Fruit fly (Drosophila melanogaster): ENCODE measurements around the gene CG11449.

The CG11449 gene

dm6 chr3L:22454368-22454767 lies at the start of gene CG11449:
TSS of gene CG11449 (plus strand) at chr3L:22454373.
- TF ChIP-seq topi (GFP tag; optimal IDR thresholded peaks at IDR 0.05) (no peak), Smox (GFP tag; optimal IDR thresholded peaks at IDR 0.05) (no peak), CG8632 (GFP tag; optimal IDR thresholded peaks at IDR 0.05) (no peak), Sox14 (GFP tag; optimal IDR thresholded peaks at IDR 0.05) (no peak), CG10669 (GFP tag; optimal IDR thresholded peaks at IDR 0.05) (no peak), OdsH (GFP tag; optimal IDR thresholded peaks at IDR 0.05) (no peak), CG3919 (GFP tag; optimal IDR thresholded peaks at IDR 0.05) (no peak), Hr39 (GFP tag; optimal IDR thresholded peaks at IDR 0.05) (no peak), CG15336 (GFP tag; IDR thresholded peaks at IDR 0.05) (no peak), fkh (GFP tag; optimal IDR thresholded peaks at IDR 0.05) (no peak)

- no peak for TF ChIP-seq CG6163 (GFP tag; IDR thresholded peaks at IDR 0.05)
- TF ChIP-seq Sox14 (GFP tag; optimal IDR thresholded peaks at IDR 0.05), result no peak
- no peak for TF ChIP-seq salr (GFP tag; optimal IDR thresholded peaks at IDR 0.05)
- no peak for TF ChIP-seq dsx (GFP tag; optimal IDR thresholded peaks at IDR 0.05; ENCODE audit: poor library complexity, severe bottlenecking)
- no peak for TF ChIP-seq eg (GFP tag; IDR thresholded peaks at IDR 0.05)
- TF ChIP-seq CG6792 (GFP tag; optimal IDR thresholded peaks at IDR 0.05), result no peak
- TF ChIP-seq dac (GFP tag; optimal IDR thresholded peaks at IDR 0.05), result no peak
- TF ChIP-seq fd85E (GFP tag; optimal IDR thresholded peaks at IDR 0.05), result no peak
- no peak for TF ChIP-seq spab (GFP tag; optimal IDR thresholded peaks at IDR 0.05)
- no peak for TF ChIP-seq CG6276 (GFP tag; optimal IDR thresholded peaks at IDR 0.05)
- no peak for TF ChIP-seq Hr4 (GFP tag; optimal IDR thresholded peaks at IDR 0.05)
- no peak for TF ChIP-seq CG16779 (tag; optimal IDR thresholded peaks at IDR 0.05)
- no peak for TF ChIP-seq achi (GFP tag; optimal IDR thresholded peaks at IDR 0.05)
- no peak for TF ChIP-seq Gug (GFP tag; IDR thresholded peaks at IDR 0.05)
- TF ChIP-seq CG8319 (GFP tag; optimal IDR thresholded peaks at IDR 0.05), result no peak
- no peak for TF ChIP-seq Eip93F (GFP tag; optimal IDR thresholded peaks at IDR 0.05)
These were observed 48.8 kb upstream of the CG11449 start for dm6 chr3L:22405366-22405765.

- TF ChIP-seq Sox14 (GFP tag; optimal IDR thresholded peaks at IDR 0.05) (no peak), Sox102F (GFP tag; optimal IDR thresholded peaks at IDR 0.05) (no peak), CG1621 (tag; optimal IDR thresholded peaks at IDR 0.05) (no peak), CG6276 (GFP tag; optimal IDR thresholded peaks at IDR 0.05) (no peak), CG34406 (GFP tag; optimal IDR thresholded peaks at IDR 0.05) (no peak), dac (GFP tag; optimal IDR thresholded peaks at IDR 0.05) (no peak), CG6854 (GFP tag; optimal IDR thresholded peaks at IDR 0.05) (no peak), CG8119 (GFP tag; IDR thresholded peaks at IDR 0.05) (no peak), net (GFP tag; optimal IDR thresholded peaks at IDR 0.05) (no peak), Lpt (GFP tag; optimal IDR thresholded peaks at IDR 0.05) (no peak), Eip75B (GFP tag; optimal IDR thresholded peaks at IDR 0.05) (no peak), Sox15 (GFP tag; optimal IDR thresholded peaks at IDR 0.05) (no peak)
These were observed 47.5 kb upstream of the CG11449 start for dm6 chr3L:22406649-22407048.

dm6 chr3L:22407590-22408485 lies 46.3 kb upstream of the CG11449 start, which contains the start of gene Ten-m:
TSS of gene Ten-m (minus strand) at chr3L:22407863.
- TF ChIP-seq Ets21C (GFP tag; optimal IDR thresholded peaks at IDR 0.05), result peak; percentile 19
- TF ChIP-seq CG1621 (tag; optimal IDR thresholded peaks at IDR 0.05), result peak; percentile 15
- peak in 1 of 2 experiments; percentile 53 for TF ChIP-seq salr (GFP tag; optimal IDR thresholded peaks at IDR 0.05)
- TF ChIP-seq acj6 (GFP tag; optimal IDR thresholded peaks at IDR 0.05), result peak; percentile 49
- TF ChIP-seq CG8632 (GFP tag; optimal IDR thresholded peaks at IDR 0.05), result no peak
- TF ChIP-seq CG6808 (GFP tag; optimal IDR thresholded peaks at IDR 0.05), result peak; percentile 60
- peak; percentile 39; the same call in 1 of the 2 replicates for TF ChIP-seq CG15336 (GFP tag; IDR thresholded peaks at IDR 0.05)
- peak; percentile 50 for TF ChIP-seq CG3919 (GFP tag; optimal IDR thresholded peaks at IDR 0.05)
- TF ChIP-seq esn (GFP tag; optimal IDR thresholded peaks at IDR 0.05), result peak; percentile 50
- TF ChIP-seq Eip75B (GFP tag; optimal IDR thresholded peaks at IDR 0.05), result peak; percentile 63
- no peak for TF ChIP-seq cyc (GFP tag; optimal IDR thresholded peaks at IDR 0.05)
- peak; percentile 62 for TF ChIP-seq fd85E (GFP tag; optimal IDR thresholded peaks at IDR 0.05)
- TF ChIP-seq fkh (GFP tag; optimal IDR thresholded peaks at IDR 0.05), result peak; percentile 56
- peak; percentile 73 for TF ChIP-seq CG6854 (GFP tag; optimal IDR thresholded peaks at IDR 0.05)
- TF ChIP-seq Gug (GFP tag; IDR thresholded peaks at IDR 0.05), result no peak
- TF ChIP-seq vri (GFP tag; optimal IDR thresholded peaks at IDR 0.05), result peak; percentile 40
- peak; percentile 3 for TF ChIP-seq Eip93F (GFP tag; optimal IDR thresholded peaks at IDR 0.05)
- TF ChIP-seq Eip78C (GFP tag), result peak; percentile 85
- peak; percentile 91 for TF ChIP-seq svp (GFP tag)
- TF ChIP-seq ss (GFP tag; optimal IDR thresholded peaks at IDR 0.05), result peak; percentile 65 to 68
- TF ChIP-seq CG11294 (GFP tag; IDR thresholded peaks at IDR 0.05), result no peak
- peak; percentile 44 for TF ChIP-seq Hr4 (GFP tag; optimal IDR thresholded peaks at IDR 0.05)
- peak; percentile 44 for TF ChIP-seq CG6276 (GFP tag; optimal IDR thresholded peaks at IDR 0.05)
